Fruit fly (Drosophila melanogaster): ENCODE results near the gene Hipk.
A peak's percentile ranks its signal among the peaks of the same experiment; 100 is the strongest.

Hipk gene

DNA sequence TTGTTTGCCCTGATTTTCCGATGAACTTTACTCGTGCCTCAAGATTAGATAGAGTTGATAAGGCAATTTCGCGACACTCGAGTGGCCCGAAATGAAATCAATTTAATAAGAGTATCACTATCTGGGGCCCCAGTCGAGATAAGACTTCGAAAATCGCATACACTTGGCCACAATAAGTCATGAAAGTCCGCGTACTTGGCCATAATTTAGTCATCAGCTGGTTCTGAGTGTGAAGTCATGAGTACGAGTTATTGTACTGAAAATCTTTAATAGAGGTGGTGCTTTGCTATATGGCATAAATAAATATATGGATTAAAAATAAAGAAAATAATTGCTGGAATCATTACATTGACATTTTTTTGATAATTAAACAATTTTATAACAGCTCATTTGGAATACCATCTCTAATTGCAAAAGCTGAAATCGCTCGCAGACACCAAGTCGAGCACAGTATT lies 31.1 kb upstream of the Hipk start (continued):
- TF ChIP-seq Doc2 (GFP tag; IDR thresholded peaks at IDR 0.05): no peak
- TF ChIP-seq CG1529 (GFP tag; optimal IDR thresholded peaks at IDR 0.05): no peak
- TF ChIP-seq CG9215 (GFP tag; IDR thresholded peaks at IDR 0.05): peak; percentile 22; the same call in 1 of the 2 replicates
- TF ChIP-seq CG32532 (GFP tag; IDR thresholded peaks at IDR 0.05): peak; percentile 54; the same call in 1 of the 2 replicates
- TF ChIP-seq CG1603 (tag; optimal IDR thresholded peaks at IDR 0.05): no peak
- no peak for TF ChIP-seq CG43689 (GFP tag; IDR thresholded peaks at IDR 0.05)
- no peak for TF ChIP-seq Chrac-16 (GFP tag; optimal IDR thresholded peaks at IDR 0.05)
- TF ChIP-seq peb (GFP tag; IDR thresholded peaks at IDR 0.05): no peak
- TF ChIP-seq Scr (GFP tag; IDR thresholded peaks at IDR 0.05; ENCODE audit: partially characterized antibody): no peak
- no peak for TF ChIP-seq sr (GFP tag; IDR thresholded peaks at IDR 0.05)
- TF ChIP-seq mirr (GFP tag; optimal IDR thresholded peaks at IDR 0.05): peak; percentile 64
- peak; percentile 35 for TF ChIP-seq Dek (tag; optimal IDR thresholded peaks at IDR 0.05)
- no peak for TF ChIP-seq pzg (GFP tag; optimal IDR thresholded peaks at IDR 0.05)
- TF ChIP-seq Ada2b (GFP tag; IDR thresholded peaks at IDR 0.05): no peak
- TF ChIP-seq Dbx (GFP tag; IDR thresholded peaks at IDR 0.05): peak; percentile 50; the same call in 1 of the 3 replicates
- no peak for TF ChIP-seq croc (GFP tag; conservative IDR thresholded peaks at IDR 0.05)
- no peak for TF ChIP-seq CG3065 (GFP tag; optimal IDR thresholded peaks at IDR 0.05)
- TF ChIP-seq CG1832 (GFP tag; optimal IDR thresholded peaks at IDR 0.05): no peak
- peak; percentile 25 for TF ChIP-seq CG7839 (tag; optimal IDR thresholded peaks at IDR 0.05)
- peak; percentile 54; the same call in 1 of the 2 replicates for TF ChIP-seq al (GFP tag; IDR thresholded peaks at IDR 0.05)
- peak; percentile 46 for TF ChIP-seq Fer1 (GFP tag; optimal IDR thresholded peaks at IDR 0.05)
- no peak for TF ChIP-seq da (GFP tag; optimal IDR thresholded peaks at IDR 0.05)
- TF ChIP-seq Abd-B (GFP tag; optimal IDR thresholded peaks at IDR 0.05): no peak
- TF ChIP-seq CG6689 (GFP tag; IDR thresholded peaks at IDR 0.05): 0 out of 2 replicates have a peak, but pooled peaks have one; percentile 15
- peak; percentile 72 for TF ChIP-seq sug (tag; optimal IDR thresholded peaks at IDR 0.05)
- peak; percentile 60 for TF ChIP-seq cwo (GFP tag; optimal IDR thresholded peaks at IDR 0.05)
- peak; percentile 55; the same call in 1 of the 2 replicates for TF ChIP-seq GATAe (GFP tag; conservative IDR thresholded peaks at IDR 0.05)
- TF ChIP-seq Six4 (GFP tag; optimal IDR thresholded peaks at IDR 0.05): no peak
- TF ChIP-seq CG16815 (GFP tag; optimal IDR thresholded peaks at IDR 0.05): no peak
- no peak for TF ChIP-seq nerfin-2 (GFP tag; IDR thresholded peaks at IDR 0.05; ENCODE audit: partially characterized antibody)
- TF ChIP-seq ato (GFP tag; IDR thresholded peaks at IDR 0.05; ENCODE audit: partially characterized antibody): no peak
- no peak for TF ChIP-seq CG9727 (GFP tag; optimal IDR thresholded peaks at IDR 0.05)
- TF ChIP-seq Hsf (GFP tag; optimal IDR thresholded peaks at IDR 0.05): no peak
- TF ChIP-seq sc (optimal IDR thresholded peaks at IDR 0.05): no peak
- TF ChIP-seq sc (GFP tag; optimal IDR thresholded peaks at IDR 0.05): no peak
- no peak for TF ChIP-seq Lim3 (GFP tag; IDR thresholded peaks at IDR 0.05)
- no peak for TF ChIP-seq CG11247 (GFP tag; IDR thresholded peaks at IDR 0.05)
- TF ChIP-seq onecut (GFP tag; IDR thresholded peaks at IDR 0.05): no peak
- TF ChIP-seq CG17385 (GFP tag; optimal IDR thresholded peaks at IDR 0.05): peak; percentile 11
- TF ChIP-seq E2f2 (GFP tag; IDR thresholded peaks at IDR 0.05): peak; percentile 13; the same call in 1 of the 2 replicates
- TF ChIP-seq CG3726 (GFP tag; IDR thresholded peaks at IDR 0.05): no peak
- no peak for TF ChIP-seq fd102C (GFP tag; optimal IDR thresholded peaks at IDR 0.05)
- TF ChIP-seq chm (GFP tag; IDR thresholded peaks at IDR 0.05): no peak
- no peak for TF ChIP-seq CG3838 (GFP tag; optimal IDR thresholded peaks at IDR 0.05)
- no peak for TF ChIP-seq CG4617 (GFP tag; optimal IDR thresholded peaks at IDR 0.05; ENCODE audit: borderline replicate concordance)
- peak; percentile 74 for TF ChIP-seq CG18599 (GFP tag; optimal IDR thresholded peaks at IDR 0.05)
- TF ChIP-seq CG12659 (GFP tag; optimal IDR thresholded peaks at IDR 0.05): peak; percentile 17
- peak; percentile 9 for TF ChIP-seq CG15514 (GFP tag; optimal IDR thresholded peaks at IDR 0.05)
- no peak for TF ChIP-seq Vsx1 (GFP tag; optimal IDR thresholded peaks at IDR 0.05)
- TF ChIP-seq CG9797 (GFP tag; optimal IDR thresholded peaks at IDR 0.05): no peak
- 0 out of 2 replicates have a peak, but pooled peaks have one; percentile 20 for TF ChIP-seq esg (GFP tag; conservative IDR thresholded peaks at IDR 0.05)

All from whole organism, embryonic.